Fruit fly (Drosophila melanogaster) Kc167 (cell line): ENCODE data around the gene CG31729.

Experiments
- Myc ChIP-seq: fragments of >200 bp; optimal IDR thresholded peaks from 2 replicates; lab custom pipeline; 2017; ENCODE audit warnings: missing external identifiers
- Sin3A ChIP-seq: fragments of >200 bp; optimal IDR thresholded peaks from 2 replicates; lab custom pipeline; 2018; ENCODE audit warnings: missing external identifiers
- h ChIP-seq: fragments of >200 bp; optimal IDR thresholded peaks from 3 replicates; lab custom pipeline; 2018; ENCODE audit warnings: missing external identifiers
- insv ChIP-seq: fragments of >200 bp; optimal IDR thresholded peaks from 3 replicates; lab custom pipeline; 2018; ENCODE audit warnings: missing external identifiers
- psq ChIP-seq: fragments of >200 bp; optimal IDR thresholded peaks from 2 replicates; lab custom pipeline; 2017; ENCODE audit warnings: missing external identifiers
- ttk ChIP-seq: sonication (Bioruptor generic); optimal IDR thresholded peaks from 2 replicates; lab custom pipeline; 2017; ENCODE audit warnings: missing external identifiers

The CG31729 gene

DNA sequence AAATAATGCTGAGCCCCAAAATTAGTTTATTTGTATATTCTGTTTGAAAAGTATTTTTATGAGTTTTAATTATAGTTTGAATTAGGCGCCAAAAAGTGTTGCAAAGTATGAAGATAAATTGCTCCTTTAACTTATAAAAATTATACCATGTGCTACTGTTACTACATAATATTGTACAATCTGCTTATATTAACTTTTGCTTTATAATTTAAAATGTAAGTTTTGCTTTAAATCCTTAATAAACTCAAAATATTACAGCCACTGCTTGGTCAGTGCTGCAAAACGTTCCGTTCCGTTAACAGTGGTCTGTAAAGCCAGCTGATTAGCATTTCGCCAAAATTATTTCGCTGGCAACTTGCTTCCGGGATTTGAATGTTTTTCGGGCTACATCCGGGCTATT, at the start of gene CG31729:
CG31729 (plus strand) TSS at position 309 of the 400 bp plus-strand sequence.
- TF ChIP-seq psq (lab: Kevin White, UChicago) (no peak), insv (no peak), Sin3A (no peak), Myc (no peak), h (lab: Kevin White, UChicago) (no peak), ttk (lab: Kevin White, UChicago) (no peak)

DNA sequence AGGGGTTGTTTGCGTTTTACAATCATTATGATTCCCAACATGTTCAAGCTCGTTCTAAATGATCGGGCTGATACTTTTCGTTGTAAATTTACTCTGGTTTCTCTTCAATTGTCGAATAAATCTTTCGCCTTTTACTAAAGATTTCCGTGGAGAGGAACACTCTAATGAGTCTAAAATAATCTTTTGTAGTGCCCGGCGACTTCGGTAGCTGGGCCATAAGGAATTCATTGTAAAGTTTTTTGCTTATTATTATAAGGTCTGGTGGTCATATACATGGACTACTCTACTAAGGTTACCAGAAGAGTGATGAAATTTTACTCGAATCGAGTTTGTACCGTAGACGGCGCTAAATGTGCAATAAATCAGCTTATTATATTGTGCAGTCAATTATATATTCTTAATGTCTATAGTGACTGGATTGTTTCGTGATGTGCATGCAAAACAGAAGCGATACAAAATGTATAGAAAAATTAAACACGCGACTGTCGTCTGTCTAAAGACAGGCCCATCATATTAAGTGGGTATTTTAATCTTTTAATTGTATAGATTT, 45.0 kb upstream of the CG31729 start:
- TF ChIP-seq ttk (lab: Kevin White, UChicago) (no peak), psq (lab: Kevin White, UChicago) (no peak), Myc (no peak), Sin3A (no peak), h (lab: Kevin White, UChicago) (no peak), insv (no peak)

- TF ChIP-seq ttk (lab: Kevin White, UChicago) (no peak), Myc (no peak), Sin3A (no peak), h (lab: Kevin White, UChicago) (no peak), insv (no peak)
Observed at dm6 chr2L:13245855-13246645, 43.7 kb upstream of the CG31729 start, which contains the start of gene CG16820. Gene CG16820 (plus strand): TSS chr2L:13246232.

DNA sequence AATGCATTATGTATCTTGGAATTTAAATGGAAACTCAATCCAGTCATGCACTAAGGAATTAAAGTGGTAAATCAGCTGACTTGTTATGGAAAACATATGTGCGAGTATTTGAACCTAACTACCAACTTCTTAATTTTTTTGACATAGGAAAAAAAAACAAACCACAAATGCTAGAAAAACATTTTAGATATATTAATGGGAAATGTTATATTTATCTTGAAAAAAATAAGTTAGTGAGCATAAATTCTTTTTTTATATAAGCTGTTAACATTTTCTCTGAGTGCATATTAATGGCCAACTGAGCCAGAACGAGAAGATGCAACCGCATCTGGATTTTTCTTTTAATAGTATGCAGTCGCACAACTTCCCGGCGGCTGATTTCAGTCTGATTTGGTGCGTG, 38.6 kb upstream of the CG31729 start:
- TF ChIP-seq ttk (lab: Kevin White, UChicago): no peak
- TF ChIP-seq h (lab: Kevin White, UChicago): no peak
- TF ChIP-seq Myc: no peak
- no peak for TF ChIP-seq Sin3A
- no peak for TF ChIP-seq psq (lab: Kevin White, UChicago)
- TF ChIP-seq insv: no peak

DNA sequence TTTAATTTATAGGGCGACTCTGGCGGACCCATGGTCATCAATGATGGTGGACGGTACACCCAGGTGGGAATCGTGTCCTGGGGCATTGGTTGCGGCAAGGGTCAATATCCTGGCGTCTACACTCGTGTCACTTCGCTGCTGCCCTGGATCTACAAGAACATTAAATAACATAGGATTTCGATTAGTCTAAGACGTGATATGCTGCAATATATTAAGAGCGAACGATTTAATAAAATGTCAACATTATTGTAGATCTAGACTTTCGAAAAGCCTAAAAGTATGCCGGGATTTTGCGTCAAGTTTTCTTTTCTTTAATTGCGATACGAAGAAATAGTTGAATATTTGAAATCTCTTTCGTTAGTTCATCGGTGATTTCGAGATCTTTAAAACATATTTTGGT, 32.6 kb upstream of the CG31729 start, which contains the start of gene Naa20B:
Naa20B (plus strand) TSS at position 301 of the 400 bp plus-strand sequence.
- TF ChIP-seq Myc (no peak), psq (lab: Kevin White, UChicago) (no peak), Sin3A (no peak), h (lab: Kevin White, UChicago) (no peak), ttk (lab: Kevin White, UChicago) (no peak), insv (no peak)

- TF ChIP-seq insv (no peak), ttk (lab: Kevin White, UChicago) (no peak)
Observed at dm6 chr2L:13258702-13259101, 31.1 kb upstream of the CG31729 start.

dm6 chr2L:13259643-13260042, 30.2 kb upstream of the CG31729 start, which contains the start of gene CG31730:
Gene CG31730 (minus strand): TSS chr2L:13259743.
- TF ChIP-seq Sin3A: no peak
- TF ChIP-seq ttk (lab: Kevin White, UChicago): no peak
- TF ChIP-seq h (lab: Kevin White, UChicago): no peak
- no peak for TF ChIP-seq insv
- TF ChIP-seq psq (lab: Kevin White, UChicago): no peak
- no peak for TF ChIP-seq Myc

DNA sequence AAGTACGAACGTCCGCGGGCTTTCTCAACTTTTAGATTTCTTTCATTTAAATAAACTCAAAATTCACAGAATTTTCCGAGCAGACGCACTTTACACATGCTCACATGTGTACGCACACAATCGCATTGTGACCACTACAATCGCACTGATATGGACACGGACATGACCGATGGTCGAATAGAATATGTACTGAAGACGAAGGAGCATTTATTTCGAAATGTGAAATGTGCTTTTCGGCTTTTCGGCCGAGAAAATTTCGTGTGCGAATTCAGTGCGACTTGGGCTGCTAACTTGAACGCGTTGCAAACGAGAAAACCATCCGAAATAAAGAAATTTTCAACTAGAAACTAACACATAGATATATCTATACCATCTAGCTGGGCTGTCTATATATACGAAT, 29.1 kb upstream of the CG31729 start, which contains the start of gene CG44085:
CG44085 (plus strand) TSS at position 269 of the 400 bp plus-strand sequence.
- TF ChIP-seq insv (no peak), Sin3A (no peak), h (lab: Kevin White, UChicago) (no peak), Myc (no peak), psq (lab: Kevin White, UChicago) (no peak), ttk (lab: Kevin White, UChicago) (no peak)

- TF ChIP-seq Sin3A: no peak
- no peak for TF ChIP-seq Myc
- TF ChIP-seq psq (lab: Kevin White, UChicago): no peak
- TF ChIP-seq h (lab: Kevin White, UChicago): no peak
Observed at dm6 chr2L:13265776-13266175, 24.0 kb upstream of the CG31729 start, which contains the start of gene CG31848. Gene CG31848 (minus strand): TSS chr2L:13265876.

- no peak for TF ChIP-seq h (lab: Kevin White, UChicago)
- no peak for TF ChIP-seq ttk (lab: Kevin White, UChicago)
- no peak for TF ChIP-seq Myc
- no peak for TF ChIP-seq Sin3A
Observed at dm6 chr2L:13266627-13267026, 23.2 kb upstream of the CG31729 start.

DNA sequence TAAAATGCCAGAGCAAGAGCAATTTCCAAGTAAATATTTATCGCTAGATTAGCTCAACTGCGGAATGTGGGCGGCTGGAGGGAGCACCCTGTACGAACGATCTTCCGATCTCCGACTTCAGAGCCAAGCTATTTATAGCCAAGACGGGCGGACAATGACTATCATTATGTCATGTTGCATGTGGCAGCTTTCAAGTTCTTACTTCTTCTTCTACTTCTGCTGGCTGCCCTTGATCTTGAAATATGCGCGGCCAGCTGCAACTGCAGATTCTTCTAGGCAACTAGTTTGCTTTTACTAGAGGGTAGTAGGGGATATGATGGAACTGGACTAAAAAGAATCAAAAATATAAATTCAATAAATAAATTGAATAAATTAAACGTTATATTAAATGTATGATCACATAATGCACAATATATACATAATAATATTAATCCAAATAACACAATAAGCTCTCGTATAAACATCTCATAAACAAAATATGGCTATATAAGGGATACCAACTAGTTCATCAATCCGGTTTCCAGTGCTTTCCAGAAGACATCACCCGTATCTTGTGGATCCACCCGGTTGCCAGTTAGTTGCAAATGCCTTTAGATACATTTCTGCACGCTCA, 21.7 kb upstream of the CG31729 start:
- no peak for TF ChIP-seq Sin3A
- TF ChIP-seq Myc: no peak
- TF ChIP-seq insv: no peak
- no peak for TF ChIP-seq psq (lab: Kevin White, UChicago)
- TF ChIP-seq ttk (lab: Kevin White, UChicago): no peak

DNA sequence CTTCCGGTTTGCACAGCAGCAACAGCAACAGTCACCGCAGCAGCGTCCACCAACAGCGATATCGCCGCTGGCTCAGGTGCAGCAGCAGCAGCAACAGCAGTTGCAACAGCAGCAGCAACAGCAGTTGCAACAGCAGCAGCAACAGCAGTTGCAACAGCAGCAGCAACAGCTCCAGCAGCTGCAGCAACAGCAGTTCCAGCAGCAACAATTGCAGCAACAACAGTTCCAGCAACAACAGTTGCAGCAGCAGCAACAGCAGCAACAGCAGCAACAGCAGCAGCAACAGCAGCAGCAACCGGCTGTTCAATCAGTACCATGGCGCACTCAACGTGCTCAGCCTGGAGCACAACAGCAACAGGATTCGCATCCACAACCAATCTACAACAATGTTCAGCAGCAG, 17.3 kb upstream of the CG31729 start:
- TF ChIP-seq psq (lab: Kevin White, UChicago): no peak
- TF ChIP-seq Sin3A: no peak
- TF ChIP-seq insv: no peak
- TF ChIP-seq h (lab: Kevin White, UChicago): no peak
- no peak for TF ChIP-seq Myc
- TF ChIP-seq ttk (lab: Kevin White, UChicago): no peak

DNA sequence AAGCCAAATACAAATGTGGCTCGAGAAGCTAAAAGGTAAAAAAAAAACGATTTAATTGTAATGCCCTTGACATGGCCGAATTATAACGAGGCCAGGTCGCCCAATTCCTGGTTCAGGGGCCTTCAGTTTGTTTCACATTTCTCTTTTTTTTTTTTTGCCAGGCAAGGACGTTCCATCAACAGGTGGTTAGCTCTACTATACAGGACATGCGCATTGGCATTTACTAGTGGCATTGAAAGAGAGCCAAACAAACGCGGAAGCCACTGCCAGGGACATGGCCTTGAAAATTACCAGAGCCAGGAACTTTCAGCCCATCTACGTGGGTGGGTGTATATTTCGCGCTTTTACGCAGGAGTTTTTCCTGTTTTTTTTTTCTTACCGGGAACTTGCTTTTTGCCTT, 4.0 kb upstream of the CG31729 start:
- TF ChIP-seq ttk (lab: Kevin White, UChicago) (no peak), insv (no peak), Myc (no peak), Sin3A (no peak), psq (lab: Kevin White, UChicago) (no peak), h (lab: Kevin White, UChicago) (no peak)
